Fruit fly (Drosophila melanogaster): ENCODE measurements around the gene Surf4.

Gene Surf4

dm6 chr3R:15346018-15346383, at the start of gene Surf4, which contains the start of gene CG31301 (continued):
- peak; percentile 33; the same call in 1 of the 2 replicates for TF ChIP-seq CG14014 (GFP tag; IDR thresholded peaks at IDR 0.05)
- TF ChIP-seq CG2116 (GFP tag; optimal IDR thresholded peaks at IDR 0.05) = peak; percentile 91
- TF ChIP-seq CG9817 (tag; optimal IDR thresholded peaks at IDR 0.05) = no peak
- no peak for TF ChIP-seq CG7928 (GFP tag; optimal IDR thresholded peaks at IDR 0.05)
- TF ChIP-seq stwl (tag; optimal IDR thresholded peaks at IDR 0.05) = peak; percentile 62
- no peak for TF ChIP-seq CG1024 (GFP tag; IDR thresholded peaks at IDR 0.05)
- peak; percentile 13 for TF ChIP-seq CG13624 (GFP tag; optimal IDR thresholded peaks at IDR 0.05)
- no peak for TF ChIP-seq nmo (GFP tag; optimal IDR thresholded peaks at IDR 0.05)
- TF ChIP-seq CG3847 (GFP tag; IDR thresholded peaks at IDR 0.05) = no peak
- no peak for TF ChIP-seq CG9215 (GFP tag; IDR thresholded peaks at IDR 0.05)
- no peak for TF ChIP-seq seq (GFP tag; IDR thresholded peaks at IDR 0.05)
- TF ChIP-seq MBD-R2 (GFP tag; IDR thresholded peaks at IDR 0.05) = peak; percentile 80
- TF ChIP-seq ewg (GFP tag; optimal IDR thresholded peaks at IDR 0.05) = no peak
- 0 out of 2 replicates have a peak, but pooled peaks have one; percentile 10 for TF ChIP-seq onecut (GFP tag; IDR thresholded peaks at IDR 0.05)

dm6 chr3R:15393206-15393805, 47.3 kb upstream of the Surf4 start:
- TF ChIP-seq ro (GFP tag; IDR thresholded peaks at IDR 0.05) (0 out of 2 replicates have a peak, but pooled peaks have one; percentile 8), Hr39 (optimal IDR thresholded peaks at IDR 0.05) (peak; percentile 86), dan (GFP tag; IDR thresholded peaks at IDR 0.05) (0 out of 2 replicates have a peak, but pooled peaks have one; percentile 22), fru (optimal IDR thresholded peaks at IDR 0.05) (no peak)

- no peak for TF ChIP-seq CG7556 (GFP tag; optimal IDR thresholded peaks at IDR 0.05)
- TF ChIP-seq CG4820 (GFP tag; optimal IDR thresholded peaks at IDR 0.05) = no peak
- TF ChIP-seq CG18011 (GFP tag; optimal IDR thresholded peaks at IDR 0.05) = no peak
- TF ChIP-seq Side (GFP tag; optimal IDR thresholded peaks at IDR 0.05) = no peak
- TF ChIP-seq CG7786 (GFP tag; optimal IDR thresholded peaks at IDR 0.05) = no peak
- TF ChIP-seq CG7745 (tag; optimal IDR thresholded peaks at IDR 0.05) = no peak
- no peak for TF ChIP-seq unpg (GFP tag; optimal IDR thresholded peaks at IDR 0.05)
- TF ChIP-seq CG10565 (GFP tag; optimal IDR thresholded peaks at IDR 0.05) = no peak
- no peak for TF ChIP-seq CG2678 (tag; optimal IDR thresholded peaks at IDR 0.05)
Observed at dm6 chr3R:15382851-15383250, 36.9 kb upstream of the Surf4 start, which contains the start of gene h-cup. Gene h-cup, minus strand, starts transcription at chr3R:15382951.

DNA sequence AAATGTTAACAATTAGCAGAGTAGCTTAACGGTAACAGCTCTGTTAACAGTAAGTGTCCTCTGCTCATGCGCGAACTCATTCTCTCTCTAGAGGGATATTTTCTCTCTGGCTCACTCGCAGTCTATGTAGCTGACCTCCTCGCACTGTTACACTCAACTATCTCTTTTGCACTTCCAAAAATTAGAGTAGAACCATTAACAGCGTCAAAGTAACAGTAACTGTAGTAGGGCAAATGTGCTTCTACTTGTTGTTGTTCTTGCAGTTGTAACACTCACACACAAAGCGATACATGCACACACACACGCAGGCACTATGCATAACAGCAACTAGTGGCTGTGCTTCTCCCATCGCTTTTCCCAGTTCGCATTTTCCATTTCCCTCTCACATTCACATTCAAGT, 33.1 kb upstream of the Surf4 start:
- TF ChIP-seq so (GFP tag; IDR thresholded peaks at IDR 0.05) (no peak), ems (GFP tag; optimal IDR thresholded peaks at IDR 0.05) (no peak), CG8478 (optimal IDR thresholded peaks at IDR 0.05) (peak; percentile 90), CG1832 (GFP tag; optimal IDR thresholded peaks at IDR 0.05) (peak; percentile 69), kah (GFP tag; optimal IDR thresholded peaks at IDR 0.05) (no peak), CG6791 (GFP tag; IDR thresholded peaks at IDR 0.05; ENCODE audit: partially characterized antibody) (peak; percentile 46; the same call in 1 of the 3 replicates), stwl (tag; optimal IDR thresholded peaks at IDR 0.05) (peak; percentile 48), kni (GFP tag; optimal IDR thresholded peaks at IDR 0.05) (peak; percentile 47), CG6813 (GFP tag; optimal IDR thresholded peaks at IDR 0.05) (no peak), Trl (optimal IDR thresholded peaks at IDR 0.05) (peak; percentile 65 to 79), Trl (GFP tag; optimal IDR thresholded peaks at IDR 0.05) (no peak), cas (GFP tag; IDR thresholded peaks at IDR 0.05) (0 out of 2 replicates have a peak, but pooled peaks have one; percentile 25), CG4360 (GFP tag; IDR thresholded peaks at IDR 0.05) (peak; percentile 75), eyg (GFP tag; optimal IDR thresholded peaks at IDR 0.05) (no peak), cg (GFP tag; optimal IDR thresholded peaks at IDR 0.05) (peak; percentile 64), CG10321 (GFP tag; IDR thresholded peaks at IDR 0.05) (peak; percentile 91), Bteb2 (GFP tag; optimal IDR thresholded peaks at IDR 0.05) (no peak), trem (tag; optimal IDR thresholded peaks at IDR 0.05) (no peak), CG12391 (tag; optimal IDR thresholded peaks at IDR 0.05) (no peak), Hey (tag; optimal IDR thresholded peaks at IDR 0.05) (no peak), ro (GFP tag; IDR thresholded peaks at IDR 0.05) (no peak), CG15269 (tag; optimal IDR thresholded peaks at IDR 0.05) (no peak), sens (GFP tag) (peak; percentile 52)
